Worm (Caenorhabditis elegans) whole organism, early embryonic: ENCODE results near the gene M04B2.7.

ENCODE experiments used
- B0310.2 ChIP-seq: sonication (generic microtip); optimal IDR thresholded peaks from 2 replicates; lab custom pipeline; 2016; ENCODE audit warnings: mild to moderate bottlenecking, missing genetic modification characterization, missing compliant biosample characterization
- F13C5.2 ChIP-seq: sonication (generic microtip); optimal IDR thresholded peaks from 2 replicates; lab custom pipeline; 2017; ENCODE audit warnings: mild to moderate bottlenecking, missing genetic modification characterization, inconsistent platforms, missing compliant biosample characterization
- aly-1 ChIP-seq: sonication (generic microtip); optimal IDR thresholded peaks from 2 replicates; lab custom pipeline; 2016; ENCODE audit warnings: missing genetic modification characterization, missing compliant biosample characterization
- ama-1 ChIP-seq: fragments of 150-350 bp; optimal IDR thresholded peaks from 2 replicates; lab custom pipeline; 2014
- ceh-13 ChIP-seq: fragments of 200-800 bp; sonication (Bioruptor generic); optimal IDR thresholded peaks from 2 replicates; lab custom pipeline; 2018; ENCODE audit warnings: mild to moderate bottlenecking, missing genetic modification characterization, missing compliant biosample characterization
- ets-7 ChIP-seq: sonication (generic microtip); optimal IDR thresholded peaks from 2 replicates; lab custom pipeline; 2016; ENCODE audit warnings: missing genotype, missing genetic modification characterization, missing compliant biosample characterization
- flt-1 ChIP-seq: fragments of 200-800 bp; sonication (Bioruptor generic); IDR thresholded peaks from 2 replicates; pipeline ENCODE4 v1.3.6; 2022; ENCODE audit warnings: missing genetic modification characterization, missing compliant biosample characterization
- hmbx-1 ChIP-seq: sonication (generic microtip); optimal IDR thresholded peaks from 2 replicates; lab custom pipeline; 2016; ENCODE audit warnings: mild to moderate bottlenecking, missing genetic modification characterization, missing compliant biosample characterization
- hnd-1 ChIP-seq: sonication (generic microtip); optimal IDR thresholded peaks from 2 replicates; lab custom pipeline; 2016; ENCODE audit warnings: missing genetic modification characterization, missing compliant biosample characterization
- pes-1 ChIP-seq: fragments of 200-800 bp; sonication (Bioruptor generic); IDR thresholded peaks from 2 replicates; pipeline ENCODE4 v1.3.6; 2022; ENCODE audit warnings: missing genetic modification reagents, missing genetic modification characterization, missing compliant biosample characterization
- sea-1 ChIP-seq: fragments of 200-800 bp; sonication (Bioruptor generic); conservative IDR thresholded peaks from 2 replicates; pipeline ENCODE4 v1.3.6; 2022; ENCODE audit warnings: missing genetic modification characterization, missing compliant biosample characterization
- tbx-11 ChIP-seq: fragments of 200-800 bp; sonication (Bioruptor generic); IDR thresholded peaks from 2 replicates; pipeline ENCODE4 v1.3.6; 2022; ENCODE audit warnings: missing genetic modification characterization, missing compliant biosample characterization
- tbx-37 ChIP-seq: fragments of 200-800 bp; sonication (Bioruptor generic); conservative IDR thresholded peaks from 2 replicates; pipeline ENCODE4 v1.3.6; 2022; ENCODE audit warnings: missing genetic modification reagents, missing genetic modification characterization, missing compliant biosample characterization
- tra-4 ChIP-seq: sonication (generic microtip); optimal IDR thresholded peaks from 2 replicates; lab custom pipeline; 2017; ENCODE audit warnings: missing genetic modification characterization, missing compliant biosample characterization

ce11 chrIV:11510664-11511063, 37.9 kb downstream of the M04B2.7 start, which contains the start of gene M04B2.6:
- TF ChIP-seq pes-1 (GFP tag; lab: Robert Waterston, UW) (no peak), ets-7 (tag; lab: Kevin White, UChicago) (no peak), ama-1 (lab: Kevin White, UChicago) (no peak), tra-4 (tag; lab: Kevin White, UChicago) (no peak), flt-1 (GFP tag; lab: Robert Waterston, UW) (no peak), tbx-11 (GFP tag; lab: Robert Waterston, UW) (no peak), hnd-1 (tag; lab: Kevin White, UChicago) (no peak), sea-1 (GFP tag; lab: Robert Waterston, UW) (no peak), tbx-37 (no peak), F13C5.2 (tag; lab: Kevin White, UChicago) (no peak), aly-1 (tag; lab: Kevin White, UChicago) (no peak), hmbx-1 (tag; lab: Kevin White, UChicago) (no peak), B0310.2 (no peak), ceh-13 (GFP tag; lab: Kevin White, UChicago) (no peak)
